Worm (Caenorhabditis elegans): ENCODE measurements around the gene scrm-3.

DNA sequence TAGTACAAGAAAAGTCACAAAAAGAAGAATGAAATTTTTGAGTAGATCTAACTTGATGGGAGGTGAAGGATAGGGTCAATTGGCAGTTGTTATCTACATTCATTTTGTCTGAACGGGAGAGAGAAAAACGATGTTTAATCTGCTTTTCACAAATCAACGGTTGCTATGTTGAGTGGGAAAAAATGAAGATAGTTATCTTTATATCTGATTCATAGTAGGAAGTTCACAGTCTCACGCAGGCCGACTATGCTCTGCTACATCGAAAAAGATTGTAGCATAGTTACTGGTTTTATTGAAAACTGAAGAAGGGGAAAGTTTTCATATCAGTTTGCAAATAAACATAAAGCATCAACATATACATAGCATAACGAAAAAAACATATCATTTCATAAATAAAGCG, 1.5 kb downstream of the scrm-3 start:
- TF ChIP-seq nhr-27 (tag; optimal IDR thresholded peaks at IDR 0.05) (no peak), lin-54 (GFP tag; optimal IDR thresholded peaks at IDR 0.05) (no peak), Y56A3A.18 (GFP tag; IDR thresholded peaks at IDR 0.05) (no peak), sea-2 (GFP tag; IDR thresholded peaks at IDR 0.05) (no peak), T26A5.8 (tag; optimal IDR thresholded peaks at IDR 0.05) (no peak), unc-62 (GFP tag; optimal IDR thresholded peaks at IDR 0.05) (no peak), lsl-1 (GFP tag; optimal IDR thresholded peaks at IDR 0.05) (no peak), ama-1 (optimal IDR thresholded peaks at IDR 0.05) (no peak), ama-1 (GFP tag; optimal IDR thresholded peaks at IDR 0.05) (no peak), hmg-1.2 (GFP tag; IDR thresholded peaks at IDR 0.05) (no peak), snpc-4 (GFP tag; optimal IDR thresholded peaks at IDR 0.05) (no peak), snpc-4 (tag; optimal IDR thresholded peaks at IDR 0.05) (no peak), lin-26 (GFP tag; IDR thresholded peaks at IDR 0.05) (no peak), nfya-1 (tag; optimal IDR thresholded peaks at IDR 0.05; ENCODE audit: borderline replicate concordance, insufficient read depth) (no peak), T07F8.4 (tag; optimal IDR thresholded peaks at IDR 0.05) (no peak)
